Worm (Caenorhabditis elegans): ENCODE data around the gene let-2.
A peak's percentile ranks its signal among the peaks of the same experiment; 100 is the strongest.

Gene let-2

DNA sequence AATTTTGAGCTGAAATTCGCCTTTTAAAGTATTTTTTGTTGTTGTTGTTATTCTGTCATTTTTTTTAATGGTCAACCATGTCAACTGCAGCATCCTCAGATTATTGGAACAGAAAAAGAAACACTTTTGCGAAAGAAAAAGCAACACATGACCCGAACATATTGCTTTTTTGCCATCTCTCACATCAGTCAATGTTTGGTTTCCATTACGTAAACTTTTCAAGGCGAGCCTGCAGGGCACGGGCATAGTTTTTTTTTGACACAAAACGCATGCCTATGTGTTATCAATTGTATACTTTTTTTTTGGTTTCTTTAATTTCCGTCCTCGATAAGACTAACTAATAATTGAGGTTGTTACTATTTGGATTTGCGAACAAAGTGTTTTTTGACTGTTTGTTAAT, 51.7 kb downstream of the let-2 start:
- TF ChIP-seq ztf-4 (tag; optimal IDR thresholded peaks at IDR 0.05) (no peak), nhr-25 (tag; optimal IDR thresholded peaks at IDR 0.05) (no peak), C34F6.9 (tag; optimal IDR thresholded peaks at IDR 0.05) (no peak), fos-1 (tag; optimal IDR thresholded peaks at IDR 0.05) (peak; percentile 39), nhr-237 (tag; optimal IDR thresholded peaks at IDR 0.05) (no peak), F13H6.1 (tag; optimal IDR thresholded peaks at IDR 0.05) (no peak), peb-1 (tag; optimal IDR thresholded peaks at IDR 0.05) (no peak)

DNA sequence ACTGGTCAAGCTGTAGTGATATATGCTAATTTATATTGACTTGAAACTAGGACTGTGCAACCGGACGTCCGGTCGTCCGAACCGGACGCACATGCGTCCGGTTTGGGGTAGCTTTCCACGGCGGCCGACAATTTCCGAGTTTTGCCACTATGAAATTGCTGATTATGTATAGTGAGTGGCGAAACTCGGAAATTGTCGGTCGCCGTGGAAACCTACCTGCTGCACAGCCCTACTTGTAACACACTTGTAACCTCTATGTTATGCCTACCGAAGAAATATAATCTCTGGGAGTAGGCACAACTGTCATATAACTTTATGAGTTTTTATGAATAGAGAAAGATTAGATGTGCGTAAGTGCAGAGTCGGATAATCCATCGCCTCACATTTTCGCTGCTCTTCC, 52.2 kb downstream of the let-2 start:
- TF ChIP-seq C34F6.9 (tag; optimal IDR thresholded peaks at IDR 0.05): no peak
- TF ChIP-seq fos-1 (tag; optimal IDR thresholded peaks at IDR 0.05): no peak
- TF ChIP-seq elt-1 (tag; optimal IDR thresholded peaks at IDR 0.05): no peak
- no peak for TF ChIP-seq ztf-4 (tag; optimal IDR thresholded peaks at IDR 0.05)
- no peak for TF ChIP-seq mdl-1 (tag; optimal IDR thresholded peaks at IDR 0.05)
- TF ChIP-seq nhr-25 (tag; optimal IDR thresholded peaks at IDR 0.05): no peak
- no peak for TF ChIP-seq nhr-23 (tag; optimal IDR thresholded peaks at IDR 0.05)
- TF ChIP-seq skn-1 (tag; optimal IDR thresholded peaks at IDR 0.05): no peak
- no peak for TF ChIP-seq sem-4 (tag; optimal IDR thresholded peaks at IDR 0.05)
- no peak for TF ChIP-seq elt-3 (tag; optimal IDR thresholded peaks at IDR 0.05)
- TF ChIP-seq gmeb-1 (tag; optimal IDR thresholded peaks at IDR 0.05): no peak

DNA sequence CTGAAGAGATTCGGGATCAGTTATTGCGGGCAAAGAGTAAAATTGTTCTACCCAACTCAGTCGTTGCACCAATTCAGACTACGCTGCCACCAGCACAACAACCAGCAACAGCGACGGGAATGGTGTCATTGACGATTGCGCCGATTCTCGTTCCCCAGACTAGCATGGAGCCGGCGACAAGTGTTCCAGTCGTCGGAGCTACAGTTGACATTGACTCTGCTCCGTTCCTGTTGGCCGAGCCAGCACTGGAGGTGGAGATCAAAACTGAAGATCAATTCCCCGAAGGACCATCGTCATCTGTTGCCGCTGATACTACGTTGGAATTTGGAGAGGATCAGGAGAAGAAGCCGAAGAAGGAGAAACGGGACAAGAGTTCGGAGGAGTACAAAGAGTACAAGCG, 53.7 kb downstream of the let-2 start:
- TF ChIP-seq nhr-6 (tag; optimal IDR thresholded peaks at IDR 0.05) (no peak), lsy-2 (tag; optimal IDR thresholded peaks at IDR 0.05) (no peak), nhr-237 (tag; optimal IDR thresholded peaks at IDR 0.05) (no peak), ZK546.5 (tag; optimal IDR thresholded peaks at IDR 0.05) (no peak), ztf-1 (GFP tag; conservative IDR thresholded peaks at IDR 0.05) (no peak), nhr-23 (tag; optimal IDR thresholded peaks at IDR 0.05) (no peak)

DNA sequence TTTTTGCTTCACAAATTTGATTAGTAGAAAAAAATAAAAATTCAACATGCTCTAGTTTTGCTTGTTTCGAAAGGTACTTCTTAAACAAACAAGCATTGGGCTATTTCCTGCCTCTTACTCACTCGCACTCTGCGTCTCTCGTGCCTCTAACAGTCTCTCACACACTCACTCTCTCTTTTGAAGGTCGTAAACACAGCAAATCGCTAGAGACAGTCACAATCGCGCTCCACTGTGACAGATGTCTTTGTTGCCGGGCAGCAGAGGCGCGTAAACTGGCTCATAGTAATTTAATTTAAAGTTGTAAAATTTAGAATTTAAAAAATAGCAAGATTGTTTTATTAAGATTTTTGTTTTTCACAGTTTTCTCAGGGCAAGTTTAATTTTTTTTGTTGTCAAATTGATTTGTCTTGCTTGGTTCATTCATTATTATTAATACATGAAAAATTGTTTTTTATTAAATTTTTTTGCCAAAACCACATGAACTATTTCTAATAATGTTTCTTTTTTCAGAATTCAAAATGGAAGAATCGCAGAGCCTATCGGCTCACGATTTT, 57.1 kb downstream of the let-2 start, which contains the start of gene taf-3:
TSS of gene taf-3 (plus strand) at position 504 of the 554 bp plus-strand sequence.
- TF ChIP-seq C34F6.9 (tag; optimal IDR thresholded peaks at IDR 0.05) (peak; percentile 72), nhr-129 (tag; optimal IDR thresholded peaks at IDR 0.05) (peak; percentile 83), peb-1 (tag; optimal IDR thresholded peaks at IDR 0.05) (no peak), nhr-12 (tag; optimal IDR thresholded peaks at IDR 0.05) (no peak), lin-11 (tag; optimal IDR thresholded peaks at IDR 0.05) (peak; percentile 6), crh-2 (tag; optimal IDR thresholded peaks at IDR 0.05) (peak; percentile 62), F13H6.1 (tag; optimal IDR thresholded peaks at IDR 0.05) (peak; percentile 50), nhr-25 (tag; optimal IDR thresholded peaks at IDR 0.05) (peak; percentile 62), sma-9 (GFP tag; optimal IDR thresholded peaks at IDR 0.05) (peak; percentile 57), sma-9 (tag; optimal IDR thresholded peaks at IDR 0.05) (no peak), lsy-2 (tag; optimal IDR thresholded peaks at IDR 0.05) (peak in 1 of 2 experiments; percentile 62), fos-1 (tag; optimal IDR thresholded peaks at IDR 0.05) (peak; percentile 83), lin-13 (GFP tag; optimal IDR thresholded peaks at IDR 0.05) (no peak), unc-55 (GFP tag; optimal IDR thresholded peaks at IDR 0.05) (peak; percentile 68)

DNA sequence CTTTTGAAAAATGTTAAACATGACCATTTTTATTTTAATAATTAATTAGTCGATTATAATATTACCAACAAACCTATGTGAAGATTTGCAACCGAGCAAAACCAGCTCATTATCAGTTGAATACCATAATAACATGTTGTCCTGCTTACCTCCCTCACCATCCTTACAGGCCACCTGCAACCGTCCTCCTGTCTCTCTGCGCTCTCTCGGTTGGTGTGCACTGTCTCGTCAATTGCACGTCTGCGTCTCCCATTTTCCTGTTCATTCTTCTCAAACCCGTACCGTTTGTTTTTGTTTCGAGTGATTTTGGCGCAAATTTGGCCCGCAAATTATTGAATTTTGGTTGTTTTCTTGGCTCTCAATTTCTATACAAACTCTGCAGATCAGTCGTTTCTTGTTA, 57.7 kb downstream of the let-2 start:
- TF ChIP-seq nhr-11 (tag; optimal IDR thresholded peaks at IDR 0.05): no peak
- TF ChIP-seq sma-9 (GFP tag; optimal IDR thresholded peaks at IDR 0.05): peak; percentile 3
- TF ChIP-seq sma-9 (tag; optimal IDR thresholded peaks at IDR 0.05): no peak
